Fruit fly (Drosophila melanogaster) whole organism, wandering third instar larva: Measurements from ENCODE around the gene bdwf.
A peak's percentile ranks its signal among the peaks of the same experiment; 100 is the strongest.

Experiments used
- Abd-B ChIP-seq: fragments of >200 bp; optimal IDR thresholded peaks from 2 replicates; lab custom pipeline; 2017; ENCODE audit warnings: missing biosample characterization, missing genetic modification characterization
- CG32264 ChIP-seq: fragments of 200-800 bp; sonication (Bioruptor generic); optimal IDR thresholded peaks from 2 replicates; lab custom pipeline; 2016; ENCODE audit warnings: missing biosample characterization, missing genetic modification characterization
- CG9705 ChIP-seq: fragments of 200-800 bp; sonication (Bioruptor generic); optimal IDR thresholded peaks from 2 replicates; lab custom pipeline; 2018; ENCODE audit warnings: missing biosample characterization, mild to moderate bottlenecking, missing genetic modification characterization
- CrebA ChIP-seq: fragments of 200-800 bp; sonication (Bioruptor generic); optimal IDR thresholded peaks from 2 replicates; lab custom pipeline; 2016; ENCODE audit warnings: missing biosample characterization, mild to moderate bottlenecking, missing genetic modification characterization, borderline replicate concordance
- Dfd ChIP-seq: fragments of >200 bp; optimal IDR thresholded peaks from 2 replicates; lab custom pipeline; 2017; ENCODE audit warnings: missing biosample characterization, missing genetic modification characterization
- Dif ChIP-seq: fragments of 200-275, 200-300 bp; sonication (Bioruptor generic); optimal IDR thresholded peaks from 2 replicates; lab custom pipeline; 2018; ENCODE audit warnings: missing biosample characterization, missing genetic modification characterization; ENCODE audit not compliant: partially characterized antibody
- GATAd ChIP-seq: sonication (Bioruptor generic); optimal IDR thresholded peaks from 2 replicates; lab custom pipeline; 2016; ENCODE audit warnings: missing biosample characterization, missing genetic modification characterization
- HLH106 ChIP-seq: fragments of 200-800 bp; optimal IDR thresholded peaks from 3 replicates; lab custom pipeline; 2019; ENCODE audit warnings: missing biosample characterization, mild to moderate bottlenecking, missing genetic modification characterization, moderate library complexity
- Hnf4 ChIP-seq: fragments of 200-800 bp; sonication (Bioruptor generic); optimal IDR thresholded peaks from 2 replicates; lab custom pipeline; 2016; ENCODE audit warnings: missing biosample characterization, mild to moderate bottlenecking, missing genetic modification characterization
- Hr78 ChIP-seq: fragments of >200 bp; optimal IDR thresholded peaks from 2 replicates; lab custom pipeline; 2017; ENCODE audit warnings: missing biosample characterization, missing genetic modification characterization
- Hr83 ChIP-seq: fragments of 200-300 bp; sonication (Bioruptor generic); optimal IDR thresholded peaks from 2 replicates; lab custom pipeline; 2016; ENCODE audit warnings: missing biosample characterization, mild to moderate bottlenecking, missing genetic modification characterization, moderate library complexity; ENCODE audit not compliant: poor library complexity, severe bottlenecking
- Myc ChIP-seq: fragments of >200 bp; optimal IDR thresholded peaks from 2 replicates; lab custom pipeline; 2017
- N ChIP-seq: fragments of >200 bp; optimal IDR thresholded peaks from 2 replicates; lab custom pipeline; 2018; ENCODE audit warnings: missing biosample characterization, missing external identifiers, missing genetic modification characterization
- OdsH ChIP-seq: fragments of 200-800 bp; sonication (Bioruptor generic); optimal IDR thresholded peaks from 2 replicates; lab custom pipeline; 2016; ENCODE audit warnings: missing biosample characterization, mild to moderate bottlenecking, missing genetic modification characterization
- Rel ChIP-seq, 2 experiments: fragments of 200-800 bp; sonication (Bioruptor generic) in 1 of 2; optimal IDR thresholded peaks; 2 replicates in 1 of 2; 3 replicates in 1 of 2; lab custom pipeline; 2016 to 2019; ENCODE audit warnings: mild to moderate bottlenecking in 2 of 2, missing biosample characterization in 2 of 2, missing genetic modification characterization in 2 of 2, moderate library complexity in 1 of 2
- Vsx2 ChIP-seq: fragments of 200-300, 225-300 bp; sonication (Bioruptor generic); optimal IDR thresholded peaks from 2 replicates; lab custom pipeline; 2018; ENCODE audit warnings: missing biosample characterization, missing genetic modification characterization; ENCODE audit not compliant: partially characterized antibody
- br ChIP-seq: fragments of 200-800 bp; sonication (Bioruptor generic); optimal IDR thresholded peaks from 2 replicates; lab custom pipeline; 2016; ENCODE audit warnings: missing biosample characterization, missing genetic modification characterization
- brk ChIP-seq: fragments of 200-800 bp; sonication (Bioruptor generic); optimal IDR thresholded peaks from 2 replicates; lab custom pipeline; 2016; ENCODE audit warnings: missing biosample characterization, mild to moderate bottlenecking, missing genetic modification characterization
- dl ChIP-seq, 2 experiments: fragments of 175-275, 200-275 bp in 1 of 2; fragments of 200-275 bp in 1 of 2; sonication (Bioruptor generic); optimal IDR thresholded peaks; lab custom pipeline; 2018; ENCODE audit warnings: mild to moderate bottlenecking in 2 of 2, missing biosample characterization in 2 of 2, missing genetic modification characterization in 2 of 2, moderate library complexity in 2 of 2; ENCODE audit not compliant: partially characterized antibody in 2 of 2, insufficient read depth in 1 of 2
- dmrt93B ChIP-seq: fragments of 200-800 bp; sonication (Bioruptor generic); optimal IDR thresholded peaks from 2 replicates; lab custom pipeline; 2018; ENCODE audit warnings: missing biosample characterization, mild to moderate bottlenecking, missing genetic modification characterization
- dsf ChIP-seq: sonication (Bioruptor generic); optimal IDR thresholded peaks from 2 replicates; lab custom pipeline; 2016; ENCODE audit warnings: missing biosample characterization, missing genetic modification characterization, borderline replicate concordance
- ey ChIP-seq: fragments of 200-800 bp; sonication (Bioruptor generic); optimal IDR thresholded peaks from 2 replicates; lab custom pipeline; 2016; ENCODE audit warnings: missing biosample characterization, missing genetic modification characterization
- foxo ChIP-seq, 2 experiments: fragments of 200-800 bp; sonication (Bioruptor generic); optimal IDR thresholded peaks; 2 replicates in 1 of 2; 3 replicates in 1 of 2; lab custom pipeline; 2016 to 2017; ENCODE audit warnings: missing biosample characterization in 2 of 2, missing genetic modification characterization in 2 of 2
- fru ChIP-seq: fragments of 200-800 bp; sonication (Bioruptor generic); optimal IDR thresholded peaks from 3 replicates; lab custom pipeline; 2016; ENCODE audit warnings: missing biosample characterization, mild to moderate bottlenecking, missing genetic modification characterization
- h ChIP-seq: fragments of 200-800 bp; sonication (Bioruptor generic); optimal IDR thresholded peaks from 3 replicates; lab custom pipeline; 2016; ENCODE audit warnings: missing biosample characterization, mild to moderate bottlenecking, missing genetic modification characterization
- jim ChIP-seq: fragments of 175-275, 200-325 bp; sonication (Bioruptor generic); optimal IDR thresholded peaks from 2 replicates; lab custom pipeline; 2016; ENCODE audit warnings: missing biosample characterization, mild to moderate bottlenecking, missing genetic modification characterization
- lola ChIP-seq: fragments of >200 bp; optimal IDR thresholded peaks from 2 replicates; lab custom pipeline; 2017; ENCODE audit warnings: missing biosample characterization, missing genetic modification characterization
- psq ChIP-seq: fragments of 200-800 bp; sonication (Bioruptor generic); optimal IDR thresholded peaks from 3 replicates; lab custom pipeline; 2017; ENCODE audit warnings: missing biosample characterization, mild to moderate bottlenecking, missing genetic modification characterization, moderate library complexity
- sage ChIP-seq: fragments of 200-800 bp; sonication (Bioruptor generic); optimal IDR thresholded peaks from 2 replicates; lab custom pipeline; 2016; ENCODE audit warnings: missing biosample characterization, mild to moderate bottlenecking, missing genetic modification characterization
- sv ChIP-seq: fragments of 200-800 bp; sonication (Bioruptor generic); optimal IDR thresholded peaks from 3 replicates; lab custom pipeline; 2016; ENCODE audit warnings: missing biosample characterization, missing genetic modification characterization
- woc ChIP-seq: sonication (Bioruptor generic); optimal IDR thresholded peaks from 2 replicates; lab custom pipeline; 2016; ENCODE audit warnings: missing biosample characterization, mild to moderate bottlenecking, missing genetic modification characterization

The bdwf gene

DNA sequence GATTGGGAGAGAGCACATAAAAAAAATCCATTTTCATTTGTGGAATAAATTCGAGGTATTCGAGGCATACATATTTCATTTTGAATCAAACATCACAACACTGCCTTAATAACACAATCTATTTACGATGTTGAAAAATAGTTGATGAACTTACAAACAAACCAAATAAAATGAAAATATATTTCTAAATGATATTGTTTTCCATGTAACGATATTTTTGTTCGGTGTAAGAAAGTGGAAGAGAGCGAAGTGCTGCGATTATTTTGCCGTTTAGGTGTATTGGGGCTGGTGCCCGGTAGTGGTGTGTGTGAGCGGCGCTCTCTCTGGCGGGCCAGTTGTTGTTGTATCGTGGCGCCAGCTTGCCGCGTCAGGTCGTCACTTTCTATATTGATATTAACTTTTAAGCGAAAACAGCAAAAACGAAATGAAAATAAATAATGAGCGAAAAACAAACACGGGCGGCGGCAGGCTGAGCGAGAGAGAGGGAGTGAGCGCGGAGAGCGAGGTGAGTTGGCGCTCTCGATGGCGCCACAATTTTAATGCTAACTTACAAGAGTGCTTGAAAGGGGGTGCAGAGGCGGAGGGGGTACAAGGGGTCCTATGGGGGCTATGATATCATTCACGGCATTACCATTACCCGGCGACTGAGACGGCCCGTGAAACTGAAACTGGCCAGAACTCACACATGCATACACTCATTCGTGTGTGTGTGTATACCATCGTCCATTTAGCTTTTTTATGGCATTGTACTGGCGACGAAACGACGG, 22.3 kb upstream of the bdwf start (continued):
- TF ChIP-seq foxo (GFP tag; optimal IDR thresholded peaks at IDR 0.05; lab: Kevin White, UChicago): peak; percentile 89 to 97
- TF ChIP-seq psq (GFP tag; lab: Kevin White, UChicago): peak; percentile 95

DNA sequence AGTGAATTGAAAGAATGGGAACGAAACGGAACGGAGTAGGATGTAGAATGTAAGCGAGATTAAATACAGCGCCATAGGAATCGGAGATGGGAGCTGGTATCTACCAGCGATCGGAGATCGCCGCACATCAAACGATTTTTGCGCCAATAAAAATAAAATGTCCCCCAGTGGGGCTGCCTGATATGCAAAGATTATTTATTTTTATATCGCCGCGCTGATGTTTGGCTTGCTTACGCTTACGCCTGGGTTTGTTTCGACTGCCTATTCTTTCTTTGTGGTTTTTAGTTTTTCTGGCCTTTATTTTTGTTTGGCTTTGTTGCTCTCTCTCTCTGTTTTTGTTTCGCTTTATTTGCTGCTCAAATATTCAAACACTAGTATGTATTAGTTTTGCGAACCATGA, 20.8 kb upstream of the bdwf start:
- TF ChIP-seq HLH106 (tag; lab: Kevin White, UChicago): no peak
- no peak for TF ChIP-seq Abd-B
- no peak for TF ChIP-seq sage (GFP tag; lab: Kevin White, UChicago)
- no peak for TF ChIP-seq woc (GFP tag; lab: Kevin White, UChicago)
- no peak for TF ChIP-seq ey (GFP tag; lab: Kevin White, UChicago)
- no peak for TF ChIP-seq dsf (GFP tag; lab: Kevin White, UChicago)
- no peak for TF ChIP-seq OdsH (GFP tag; lab: Kevin White, UChicago)
- no peak for TF ChIP-seq Myc (lab: Kevin White, UChicago)
- TF ChIP-seq CG32264 (GFP tag; lab: Kevin White, UChicago): no peak
- no peak for TF ChIP-seq GATAd (GFP tag; lab: Kevin White, UChicago)
- TF ChIP-seq Dfd (GFP tag; lab: Kevin White, UChicago): no peak
- no peak for TF ChIP-seq jim (GFP tag; lab: Kevin White, UChicago)
- no peak for TF ChIP-seq br (GFP tag; lab: Kevin White, UChicago)
- no peak for TF ChIP-seq Hnf4 (GFP tag; lab: Kevin White, UChicago)
- no peak for TF ChIP-seq sv (GFP tag; lab: Kevin White, UChicago)
- no peak for TF ChIP-seq dmrt93B (GFP tag; lab: Kevin White, UChicago)
- TF ChIP-seq CrebA (GFP tag; lab: Kevin White, UChicago): no peak
- no peak for TF ChIP-seq CG9705 (GFP tag; lab: Kevin White, UChicago)
- no peak for TF ChIP-seq Hr83 (GFP tag; lab: Kevin White, UChicago)
- TF ChIP-seq Hr78 (GFP tag; lab: Kevin White, UChicago): no peak

DNA sequence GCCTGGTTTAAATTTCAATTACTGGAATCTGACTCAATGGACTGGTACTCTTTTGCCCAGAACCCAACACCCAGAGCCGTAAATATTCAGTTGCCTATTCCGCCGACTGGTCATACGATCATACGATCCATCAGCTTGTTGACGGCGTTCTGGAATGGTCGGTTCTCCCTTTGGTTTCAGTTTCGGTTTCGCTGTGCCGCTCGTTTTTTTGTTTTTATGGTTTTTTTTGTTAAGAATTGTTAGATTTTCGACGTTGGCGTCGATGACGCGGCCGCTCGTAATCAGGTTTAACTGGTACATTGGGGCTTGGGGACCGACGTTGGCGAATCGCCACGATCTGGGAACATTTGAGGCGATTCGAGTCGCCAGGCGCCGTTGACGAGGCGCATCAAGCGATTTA, 19.8 kb upstream of the bdwf start:
- TF ChIP-seq CG32264 (GFP tag; lab: Kevin White, UChicago) (no peak), Hnf4 (GFP tag; lab: Kevin White, UChicago) (no peak), lola (no peak), jim (GFP tag; lab: Kevin White, UChicago) (no peak), dl (GFP tag; optimal IDR thresholded peaks at IDR 0.05; lab: Kevin White, UChicago; ENCODE audit: insufficient read depth in 1 of 2, partially characterized antibody in 2 of 2) (no peak), Dif (GFP tag; lab: Kevin White, UChicago) (peak; percentile 27), Hr83 (GFP tag; lab: Kevin White, UChicago) (no peak), sage (GFP tag; lab: Kevin White, UChicago) (no peak), dmrt93B (GFP tag; lab: Kevin White, UChicago) (no peak)
- TF ChIP-seq, all 38 proteins: peak for 1

DNA sequence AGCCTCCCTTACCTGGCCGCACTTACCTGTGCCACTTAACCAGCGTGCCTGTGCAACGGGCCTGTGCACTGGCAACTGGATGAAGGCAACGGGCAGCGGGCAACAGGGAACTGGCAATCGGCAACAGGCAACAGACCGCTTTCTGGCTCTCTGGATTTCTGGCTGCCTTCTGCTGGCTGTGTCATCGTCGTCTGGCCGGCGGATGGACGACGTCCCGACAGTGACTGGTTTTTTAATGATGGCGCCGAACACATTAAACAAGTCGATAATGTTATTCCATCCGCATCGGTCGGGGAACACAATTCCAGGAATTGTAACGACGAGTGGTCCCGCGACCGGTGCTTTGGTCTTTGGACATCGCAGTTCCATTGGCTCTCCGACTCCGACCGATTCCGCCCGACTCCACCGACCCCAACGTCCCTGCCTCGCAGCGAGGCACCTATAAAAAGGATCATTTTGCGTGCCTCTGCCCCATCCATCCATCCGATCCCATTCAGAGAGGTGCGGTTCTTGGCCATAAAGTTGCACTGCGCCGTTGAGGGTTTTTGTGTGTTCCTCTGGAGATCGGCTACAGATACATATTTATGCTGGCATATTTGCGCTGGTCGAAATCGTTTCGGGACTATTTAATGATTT, 18.9 kb upstream of the bdwf start:
- TF ChIP-seq psq (GFP tag; lab: Kevin White, UChicago): peak; percentile 7
- TF ChIP-seq Dif (GFP tag; lab: Kevin White, UChicago): peak; percentile 56
- TF ChIP-seq woc (GFP tag; lab: Kevin White, UChicago): no peak
- no peak for TF ChIP-seq sv (GFP tag; lab: Kevin White, UChicago)
- TF ChIP-seq Rel (GFP tag; optimal IDR thresholded peaks at IDR 0.05; lab: Kevin White, UChicago): peak; percentile 61
- no peak for TF ChIP-seq Rel (tag; optimal IDR thresholded peaks at IDR 0.05; lab: Kevin White, UChicago)
- no peak for TF ChIP-seq h
- no peak for TF ChIP-seq jim (GFP tag; lab: Kevin White, UChicago)
- TF ChIP-seq fru (GFP tag; lab: Kevin White, UChicago): peak; percentile 32
- no peak for TF ChIP-seq Abd-B
- TF ChIP-seq Hnf4 (GFP tag; lab: Kevin White, UChicago): no peak
- TF ChIP-seq CrebA (GFP tag; lab: Kevin White, UChicago): no peak
- peak; percentile 2 for TF ChIP-seq HLH106 (tag; lab: Kevin White, UChicago)
- no peak for TF ChIP-seq N (GFP tag; lab: Kevin White, UChicago)
- peak in 1 of 2 experiments; percentile 9 for TF ChIP-seq dl (GFP tag; optimal IDR thresholded peaks at IDR 0.05; lab: Kevin White, UChicago; ENCODE audit: insufficient read depth in 1 of 2, partially characterized antibody in 2 of 2)
- no peak for TF ChIP-seq foxo (GFP tag; optimal IDR thresholded peaks at IDR 0.05; lab: Kevin White, UChicago)
- no peak for TF ChIP-seq Dfd (GFP tag; lab: Kevin White, UChicago)
- no peak for TF ChIP-seq OdsH (GFP tag; lab: Kevin White, UChicago)
- peak; percentile 38 for TF ChIP-seq Hr83 (GFP tag; lab: Kevin White, UChicago)
- no peak for TF ChIP-seq CG32264 (GFP tag; lab: Kevin White, UChicago)
- TF ChIP-seq CG9705 (GFP tag; lab: Kevin White, UChicago): no peak
- peak; percentile 79 for TF ChIP-seq brk
- no peak for TF ChIP-seq sage (GFP tag; lab: Kevin White, UChicago)
- peak; percentile 29 for TF ChIP-seq Vsx2 (GFP tag; lab: Kevin White, UChicago)
